Worm (Caenorhabditis elegans) whole organism, young adult: ENCODE data around the gene R11G10.4.

Source experiments
- F10E7.11 ChIP-seq: sonication (generic microtip); optimal IDR thresholded peaks from 2 replicates; lab custom pipeline; 2017; ENCODE audit warnings: mild to moderate bottlenecking, missing genetic modification characterization, moderate library complexity, missing compliant biosample characterization
- cebp-2 ChIP-seq: fragments of 200-800 bp; sonication (Bioruptor generic); IDR thresholded peaks from 2 replicates; pipeline ENCODE4 v1.3.6; 2022; ENCODE audit warnings: missing genetic modification characterization, missing compliant biosample characterization
- fkh-3 ChIP-seq: sonication (generic microtip); optimal IDR thresholded peaks from 2 replicates; lab custom pipeline; 2016; ENCODE audit warnings: mild to moderate bottlenecking, missing genetic modification characterization, missing compliant biosample characterization
- sea-2 ChIP-seq: fragments of 200-800 bp; sonication (Bioruptor generic); IDR thresholded peaks from 2 replicates; pipeline ENCODE4 v1.3.6; 2022; ENCODE audit warnings: missing genetic modification characterization, missing compliant biosample characterization
- snpc-1.3 ChIP-seq: sonication (generic microtip); optimal IDR thresholded peaks from 2 replicates; lab custom pipeline; 2017; ENCODE audit warnings: missing genetic modification characterization, mild to moderate bottlenecking, missing compliant biosample characterization, antibody characterized with exemption, moderate library complexity, missing genotype, missing genetic modification reagents; ENCODE audit not compliant: insufficient read depth

ce11 chrV:13511618-13512017 is 5.2 kb downstream of the R11G10.4 start, which contains the start of gene avr-15:
- TF ChIP-seq snpc-1.3 (tag; lab: Kevin White, UChicago) (no peak), fkh-3 (tag; lab: Kevin White, UChicago) (no peak), sea-2 (GFP tag; lab: Robert Waterston, UW) (no peak), cebp-2 (GFP tag; lab: Robert Waterston, UW) (no peak), F10E7.11 (tag; lab: Kevin White, UChicago) (no peak)
